Fruit fly (Drosophila melanogaster): ENCODE data around the gene Osi13.
A peak's percentile ranks its signal among the peaks of the same experiment; 100 is the strongest.

The Osi13 gene

dm6 chr3R:6334906-6335433, 43.4 kb downstream of the Osi13 start, which contains the start of gene Osi19 (continued):
- TF ChIP-seq Hr78 (GFP tag; optimal IDR thresholded peaks at IDR 0.05) (no peak), CG1529 (GFP tag; optimal IDR thresholded peaks at IDR 0.05) (no peak), Taf1 (GFP tag; IDR thresholded peaks at IDR 0.05) (no peak), Hr39 (optimal IDR thresholded peaks at IDR 0.05) (no peak), CG11085 (GFP tag; IDR thresholded peaks at IDR 0.05) (no peak), CG33213 (GFP tag; optimal IDR thresholded peaks at IDR 0.05) (no peak), Six4 (GFP tag; optimal IDR thresholded peaks at IDR 0.05) (no peak), E2f2 (GFP tag; IDR thresholded peaks at IDR 0.05) (no peak), sqz (GFP tag; optimal IDR thresholded peaks at IDR 0.05) (peak; percentile 18), Mrtf (GFP tag; IDR thresholded peaks at IDR 0.05) (no peak), zfh1 (GFP tag; IDR thresholded peaks at IDR 0.05) (0 out of 3 replicates have a peak, but pooled peaks have one; percentile 39), Myb (GFP tag; optimal IDR thresholded peaks at IDR 0.05) (no peak), Optix (GFP tag; IDR thresholded peaks at IDR 0.05) (no peak), oc (tag; optimal IDR thresholded peaks at IDR 0.05) (peak; percentile 32), CG12942 (GFP tag; optimal IDR thresholded peaks at IDR 0.05) (no peak), CG10147 (GFP tag; optimal IDR thresholded peaks at IDR 0.05) (no peak), CG15514 (GFP tag; optimal IDR thresholded peaks at IDR 0.05) (no peak), CG2712 (tag; optimal IDR thresholded peaks at IDR 0.05) (no peak), sens-2 (GFP tag; IDR thresholded peaks at IDR 0.05) (no peak), TFAM (GFP tag; optimal IDR thresholded peaks at IDR 0.05) (no peak)

- TF ChIP-seq Kr (GFP tag; optimal IDR thresholded peaks at IDR 0.05) (no peak), Blimp-1 (GFP tag; optimal IDR thresholded peaks at IDR 0.05) (peak; percentile 57), Ets65A (GFP tag) (peak; percentile 74), Pdp1 (GFP tag; optimal IDR thresholded peaks at IDR 0.05) (no peak)
These were observed 45.9 kb downstream of the Osi13 start for dm6 chr3R:6337397-6337796.

dm6 chr3R:6339795-6340194, 48.3 kb downstream of the Osi13 start, which contains the start of gene Osi20:
Gene Osi20 (plus strand): TSS chr3R:6340095.
- 0 out of 2 replicates have a peak, but pooled peaks have one; percentile 18 for TF ChIP-seq ara (GFP tag; IDR thresholded peaks at IDR 0.05)
- peak; percentile 50 for TF ChIP-seq Blimp-1 (GFP tag; optimal IDR thresholded peaks at IDR 0.05)
- no peak for TF ChIP-seq Trl (optimal IDR thresholded peaks at IDR 0.05)
- TF ChIP-seq Trl (GFP tag; optimal IDR thresholded peaks at IDR 0.05): no peak
- no peak for TF ChIP-seq CG9437 (GFP tag; optimal IDR thresholded peaks at IDR 0.05)

dm6 chr3R:6341668-6342067, 50.1 kb downstream of the Osi13 start, which contains the start of gene CG17917:
Gene CG17917 (plus strand): TSS chr3R:6341968.
- TF ChIP-seq D19B (GFP tag; optimal IDR thresholded peaks at IDR 0.05) (no peak), CG1602 (GFP tag; optimal IDR thresholded peaks at IDR 0.05) (no peak), CG4820 (GFP tag; optimal IDR thresholded peaks at IDR 0.05) (no peak), CG31441 (GFP tag; IDR thresholded peaks at IDR 0.05) (no peak), CG9215 (GFP tag; IDR thresholded peaks at IDR 0.05) (no peak), peb (GFP tag; IDR thresholded peaks at IDR 0.05) (no peak), lmd (GFP tag; IDR thresholded peaks at IDR 0.05) (no peak)

- TF ChIP-seq CG30431 (GFP tag; optimal IDR thresholded peaks at IDR 0.05): no peak
- TF ChIP-seq Dad (GFP tag; optimal IDR thresholded peaks at IDR 0.05): no peak
- TF ChIP-seq mirr (GFP tag; optimal IDR thresholded peaks at IDR 0.05): no peak
- no peak for TF ChIP-seq gcm (GFP tag; optimal IDR thresholded peaks at IDR 0.05)
- TF ChIP-seq p53 (GFP tag; optimal IDR thresholded peaks at IDR 0.05): no peak
- no peak for TF ChIP-seq CG1602 (GFP tag; optimal IDR thresholded peaks at IDR 0.05)
- no peak for TF ChIP-seq Neu2 (GFP tag; optimal IDR thresholded peaks at IDR 0.05; ENCODE audit: borderline replicate concordance)
- no peak for TF ChIP-seq HLH3B (GFP tag; IDR thresholded peaks at IDR 0.05)
- no peak for TF ChIP-seq CG11696 (GFP tag; IDR thresholded peaks at IDR 0.05)
- TF ChIP-seq schlank (tag; optimal IDR thresholded peaks at IDR 0.05): no peak
- no peak for TF ChIP-seq Hsf (GFP tag; optimal IDR thresholded peaks at IDR 0.05)
These were observed 51.2 kb downstream of the Osi13 start, which contains the start of gene CG10298 for dm6 chr3R:6342702-6343101. Gene CG10298 (plus strand): TSS chr3R:6343002.

Measured in whole organism, embryonic.